Worm (Caenorhabditis elegans): Measurements from ENCODE around the gene nhr-130.

The nhr-130 gene

ce11 chrV:438094-438493 lies 45.0 kb downstream of the nhr-130 start, which contains the start of gene B0554.1:
Gene B0554.1, plus strand, starts transcription at chrV:438394.
- TF ChIP-seq hmg-11 (tag; optimal IDR thresholded peaks at IDR 0.05) (no peak), nhr-43 (tag; optimal IDR thresholded peaks at IDR 0.05; ENCODE audit: poor library complexity, severe bottlenecking) (no peak), snpc-4 (tag; optimal IDR thresholded peaks at IDR 0.05) (no peak), nhr-25 (tag; optimal IDR thresholded peaks at IDR 0.05) (no peak), nhr-76 (tag; optimal IDR thresholded peaks at IDR 0.05) (no peak), daf-12 (tag; optimal IDR thresholded peaks at IDR 0.05) (no peak), lin-39 (tag; optimal IDR thresholded peaks at IDR 0.05) (no peak), tbx-2 (tag; optimal IDR thresholded peaks at IDR 0.05) (no peak), lin-15B (tag; optimal IDR thresholded peaks at IDR 0.05) (no peak), nhr-23 (tag; optimal IDR thresholded peaks at IDR 0.05) (no peak)

ce11 chrV:433898-434297 lies 49.2 kb downstream of the nhr-130 start, which contains the start of gene B0554.2:
Gene B0554.2, plus strand, starts transcription at chrV:434198.
- TF ChIP-seq eor-1 (tag; optimal IDR thresholded peaks at IDR 0.05): no peak
- TF ChIP-seq ztf-11 (tag; optimal IDR thresholded peaks at IDR 0.05): no peak
- no peak for TF ChIP-seq unc-62 (GFP tag; optimal IDR thresholded peaks at IDR 0.05)
- no peak for TF ChIP-seq zag-1 (tag; optimal IDR thresholded peaks at IDR 0.05)
- no peak for TF ChIP-seq nhr-11 (tag; optimal IDR thresholded peaks at IDR 0.05)
- TF ChIP-seq ceh-82 (tag; optimal IDR thresholded peaks at IDR 0.05): no peak
- TF ChIP-seq nhr-77 (tag; optimal IDR thresholded peaks at IDR 0.05): no peak
- no peak for TF ChIP-seq nhr-23 (tag; optimal IDR thresholded peaks at IDR 0.05)
- TF ChIP-seq sea-2 (GFP tag; optimal IDR thresholded peaks at IDR 0.05): no peak
- no peak for TF ChIP-seq ceh-16 (tag; optimal IDR thresholded peaks at IDR 0.05)
- TF ChIP-seq fos-1 (tag; optimal IDR thresholded peaks at IDR 0.05): no peak
- TF ChIP-seq fkh-2 (tag; optimal IDR thresholded peaks at IDR 0.05): no peak
- no peak for TF ChIP-seq lsy-12 (tag; optimal IDR thresholded peaks at IDR 0.05)
- TF ChIP-seq tbx-2 (tag; optimal IDR thresholded peaks at IDR 0.05): no peak
- no peak for TF ChIP-seq hmg-11 (tag; optimal IDR thresholded peaks at IDR 0.05)
- no peak for TF ChIP-seq nhr-12 (tag; optimal IDR thresholded peaks at IDR 0.05)

- TF ChIP-seq nhr-23 (tag; optimal IDR thresholded peaks at IDR 0.05): no peak
- TF ChIP-seq ztf-4 (tag; optimal IDR thresholded peaks at IDR 0.05): no peak
- TF ChIP-seq ceh-16 (tag; optimal IDR thresholded peaks at IDR 0.05): no peak
- TF ChIP-seq unc-62 (GFP tag; optimal IDR thresholded peaks at IDR 0.05): no peak
- TF ChIP-seq nhr-25 (tag; optimal IDR thresholded peaks at IDR 0.05): no peak
Measured at ce11 chrV:432991-433390, 50.1 kb downstream of the nhr-130 start.

Data from whole organism, L3 larva.